Fruit fly (Drosophila melanogaster): ENCODE measurements around the gene Uba2.
A peak's percentile ranks its signal among the peaks of the same experiment; 100 is the strongest.

The Uba2 gene

DNA sequence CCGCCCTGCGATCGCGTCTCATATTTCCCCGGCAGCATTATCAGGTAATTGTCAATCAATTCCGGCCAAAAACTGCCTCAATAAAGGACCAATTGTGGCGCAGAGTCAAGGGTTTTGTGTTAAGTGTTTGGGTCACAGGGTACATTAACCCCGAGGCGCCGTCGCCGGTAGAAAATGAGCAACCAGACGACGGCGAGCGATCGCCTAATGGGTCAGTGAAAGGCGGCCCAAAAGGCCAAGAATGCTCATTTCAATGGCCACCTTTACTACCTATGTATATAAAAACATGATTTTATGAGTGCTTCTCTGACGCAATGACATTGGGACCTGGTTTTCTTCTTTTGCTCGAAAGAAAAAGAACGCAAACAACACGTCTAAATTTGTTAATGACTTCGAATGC is 48.0 kb downstream of the Uba2 start:
- no peak for TF ChIP-seq CG8301 (tag; optimal IDR thresholded peaks at IDR 0.05)
- TF ChIP-seq CG12605 (GFP tag; IDR thresholded peaks at IDR 0.05), result no peak
- no peak for TF ChIP-seq Pif1A (GFP tag; optimal IDR thresholded peaks at IDR 0.05)
- TF ChIP-seq gl (tag; optimal IDR thresholded peaks at IDR 0.05), result no peak
- TF ChIP-seq rn (GFP tag; IDR thresholded peaks at IDR 0.05), result no peak
- no peak for TF ChIP-seq EcR (GFP tag; optimal IDR thresholded peaks at IDR 0.05)
- no peak for TF ChIP-seq CG10348 (GFP tag; IDR thresholded peaks at IDR 0.05)
- TF ChIP-seq D1 (tag; optimal IDR thresholded peaks at IDR 0.05), result no peak
- no peak for TF ChIP-seq fd96Ca (GFP tag; IDR thresholded peaks at IDR 0.05)
- TF ChIP-seq CG8159 (tag; optimal IDR thresholded peaks at IDR 0.05), result no peak
- no peak for TF ChIP-seq Ets98B (GFP tag; IDR thresholded peaks at IDR 0.05)
- TF ChIP-seq CG4496 (GFP tag; IDR thresholded peaks at IDR 0.05), result no peak
- TF ChIP-seq CG15710 (tag; optimal IDR thresholded peaks at IDR 0.05), result no peak
- no peak for TF ChIP-seq CG9948 (tag; optimal IDR thresholded peaks at IDR 0.05)
- no peak for TF ChIP-seq Snoo (tag; optimal IDR thresholded peaks at IDR 0.05)
- TF ChIP-seq CG32121 (GFP tag; IDR thresholded peaks at IDR 0.05), result no peak

DNA sequence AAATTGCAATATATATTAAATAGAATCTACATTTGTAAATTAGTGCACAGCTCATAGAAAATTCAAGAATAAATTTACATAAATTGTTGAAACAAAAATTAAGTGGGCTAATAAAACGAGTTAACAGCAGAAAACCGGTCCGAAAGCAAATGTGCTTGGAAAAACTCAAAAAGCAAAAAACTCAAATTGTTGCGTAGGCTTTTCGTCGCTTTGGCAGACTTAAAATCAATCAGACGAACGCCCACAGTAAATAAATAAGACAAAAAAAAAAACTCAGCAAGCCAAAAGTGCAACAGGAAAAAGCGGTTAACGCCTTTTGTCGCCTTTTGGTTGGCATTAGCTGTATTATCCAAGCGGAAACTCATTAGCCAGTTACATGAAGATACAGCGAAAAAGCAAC is 49.7 kb downstream of the Uba2 start:
- TF ChIP-seq gl (tag; optimal IDR thresholded peaks at IDR 0.05) (no peak), CG17806 (tag; optimal IDR thresholded peaks at IDR 0.05) (no peak), CG12605 (GFP tag; IDR thresholded peaks at IDR 0.05) (no peak), D1 (tag; optimal IDR thresholded peaks at IDR 0.05) (no peak), Snoo (tag; optimal IDR thresholded peaks at IDR 0.05) (no peak), CG13204 (GFP tag; optimal IDR thresholded peaks at IDR 0.05) (no peak), CG8301 (tag; optimal IDR thresholded peaks at IDR 0.05) (no peak), CG10348 (GFP tag; IDR thresholded peaks at IDR 0.05) (no peak), CG8159 (tag; optimal IDR thresholded peaks at IDR 0.05) (no peak)

dm6 chr3L:8077207-8077606 is 50.4 kb downstream of the Uba2 start:
- TF ChIP-seq CG32121 (GFP tag; IDR thresholded peaks at IDR 0.05) (0 out of 2 replicates have a peak, but pooled peaks have one; percentile 20), CG14655 (GFP tag; optimal IDR thresholded peaks at IDR 0.05) (no peak), CG8301 (tag; optimal IDR thresholded peaks at IDR 0.05) (peak; percentile 20), CG17806 (tag; optimal IDR thresholded peaks at IDR 0.05) (no peak), CG4496 (GFP tag; IDR thresholded peaks at IDR 0.05) (peak; percentile 64; the same call in 2 of the 3 replicates), CG12605 (GFP tag; IDR thresholded peaks at IDR 0.05) (peak; percentile 40), CG10348 (GFP tag; IDR thresholded peaks at IDR 0.05) (no peak), rn (GFP tag; IDR thresholded peaks at IDR 0.05) (no peak), CG13204 (GFP tag; optimal IDR thresholded peaks at IDR 0.05) (no peak), Ets98B (GFP tag; IDR thresholded peaks at IDR 0.05) (peak; percentile 51; the same call in 1 of the 2 replicates), gl (tag; optimal IDR thresholded peaks at IDR 0.05) (no peak), Pif1B (GFP tag; optimal IDR thresholded peaks at IDR 0.05) (peak; percentile 39), CG15710 (tag; optimal IDR thresholded peaks at IDR 0.05) (no peak), CG8159 (tag; optimal IDR thresholded peaks at IDR 0.05) (no peak), Snoo (tag; optimal IDR thresholded peaks at IDR 0.05) (peak; percentile 12), CG9948 (tag; optimal IDR thresholded peaks at IDR 0.05) (no peak), D1 (tag; optimal IDR thresholded peaks at IDR 0.05) (peak; percentile 12), Pif1A (GFP tag; optimal IDR thresholded peaks at IDR 0.05) (peak; percentile 5), EcR (GFP tag; optimal IDR thresholded peaks at IDR 0.05) (peak; percentile 35), fd96Ca (GFP tag; IDR thresholded peaks at IDR 0.05) (no peak), CG34367 (tag; optimal IDR thresholded peaks at IDR 0.05) (no peak)

DNA sequence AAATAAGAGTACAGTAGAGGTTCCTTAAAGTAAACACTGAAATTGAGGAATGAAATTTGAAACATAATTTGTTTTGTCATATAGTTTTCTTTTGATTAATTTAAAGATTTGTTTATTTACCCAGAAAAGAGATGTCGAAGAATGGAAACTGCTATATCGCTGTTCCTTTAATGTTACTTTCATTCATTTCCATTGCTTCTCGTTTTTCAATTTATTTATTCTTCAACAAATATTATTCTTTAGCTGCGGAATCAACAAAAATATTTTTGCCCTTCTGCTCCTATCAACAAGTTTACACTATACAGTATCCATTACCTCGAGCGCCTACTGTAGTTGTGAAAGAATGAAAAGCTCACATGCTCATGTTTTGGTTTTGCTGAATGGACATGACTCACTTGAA is 51.5 kb downstream of the Uba2 start:
- TF ChIP-seq CG34367 (tag; optimal IDR thresholded peaks at IDR 0.05) (no peak), gl (tag; optimal IDR thresholded peaks at IDR 0.05) (no peak), EcR (GFP tag; optimal IDR thresholded peaks at IDR 0.05) (no peak), CG4496 (GFP tag; IDR thresholded peaks at IDR 0.05) (0 out of 3 replicates have a peak, but pooled peaks have one; percentile 27), CG17806 (tag; optimal IDR thresholded peaks at IDR 0.05) (peak; percentile 28), CG8159 (tag; optimal IDR thresholded peaks at IDR 0.05) (peak; percentile 41), Pif1B (GFP tag; optimal IDR thresholded peaks at IDR 0.05) (peak; percentile 17), Pif1A (GFP tag; optimal IDR thresholded peaks at IDR 0.05) (peak; percentile 16), CG9948 (tag; optimal IDR thresholded peaks at IDR 0.05) (peak; percentile 29), CG8301 (tag; optimal IDR thresholded peaks at IDR 0.05) (peak; percentile 10), rn (GFP tag; IDR thresholded peaks at IDR 0.05) (no peak), CG14655 (GFP tag; optimal IDR thresholded peaks at IDR 0.05) (peak; percentile 24), CG15710 (tag; optimal IDR thresholded peaks at IDR 0.05) (peak; percentile 21), Snoo (tag; optimal IDR thresholded peaks at IDR 0.05) (no peak), D1 (tag; optimal IDR thresholded peaks at IDR 0.05) (no peak)

Measured in whole organism, pupa.